Fruit fly (Drosophila melanogaster): ENCODE results near the gene ear.

The ear gene

dm6 chr3R:15339111-15339510 lies 18.6 kb downstream of the ear start:
- TF ChIP-seq CG6854 (GFP tag; optimal IDR thresholded peaks at IDR 0.05) (no peak), dac (GFP tag; optimal IDR thresholded peaks at IDR 0.05) (no peak), salr (GFP tag; optimal IDR thresholded peaks at IDR 0.05) (no peak), fd59A (GFP tag; optimal IDR thresholded peaks at IDR 0.05) (no peak), CG6276 (GFP tag; optimal IDR thresholded peaks at IDR 0.05) (no peak), Lpt (GFP tag; optimal IDR thresholded peaks at IDR 0.05) (no peak), Hr39 (GFP tag; optimal IDR thresholded peaks at IDR 0.05) (no peak), cyc (GFP tag; optimal IDR thresholded peaks at IDR 0.05) (no peak), dsx (GFP tag; optimal IDR thresholded peaks at IDR 0.05; ENCODE audit: poor library complexity, severe bottlenecking) (no peak), Smox (GFP tag; optimal IDR thresholded peaks at IDR 0.05) (no peak), eg (GFP tag; IDR thresholded peaks at IDR 0.05) (no peak), CG34406 (GFP tag; optimal IDR thresholded peaks at IDR 0.05) (no peak), Blimp-1 (GFP tag; optimal IDR thresholded peaks at IDR 0.05) (no peak)

- TF ChIP-seq CG34406 (GFP tag; optimal IDR thresholded peaks at IDR 0.05) (no peak), fd85E (GFP tag; optimal IDR thresholded peaks at IDR 0.05) (no peak), cyc (GFP tag; optimal IDR thresholded peaks at IDR 0.05) (no peak), esn (GFP tag; optimal IDR thresholded peaks at IDR 0.05) (peak; percentile 2)
Observed at dm6 chr3R:15340052-15340732, 19.6 kb downstream of the ear start, which contains the start of gene SerRS-m. Gene SerRS-m, plus strand, starts transcription at chr3R:15340667.

- TF ChIP-seq acj6 (GFP tag; optimal IDR thresholded peaks at IDR 0.05), result no peak
- peak; percentile 11 for TF ChIP-seq CG31627 (GFP tag; optimal IDR thresholded peaks at IDR 0.05)
- TF ChIP-seq eg (GFP tag; IDR thresholded peaks at IDR 0.05), result peak; percentile 51; the same call in 2 of the 3 replicates
- peak; percentile 57 for TF ChIP-seq CG15336 (GFP tag; IDR thresholded peaks at IDR 0.05)
- peak; percentile 71 for TF ChIP-seq svp (GFP tag)
- no peak for TF ChIP-seq Smox (GFP tag; optimal IDR thresholded peaks at IDR 0.05)
- TF ChIP-seq CG6163 (GFP tag; IDR thresholded peaks at IDR 0.05), result no peak
- no peak for TF ChIP-seq CG7368 (GFP tag; optimal IDR thresholded peaks at IDR 0.05)
- TF ChIP-seq achi (GFP tag; optimal IDR thresholded peaks at IDR 0.05), result no peak
- peak; percentile 21; the same call in 1 of the 2 replicates for TF ChIP-seq CG11294 (GFP tag; IDR thresholded peaks at IDR 0.05)
- peak; percentile 75 for TF ChIP-seq Blimp-1 (GFP tag; optimal IDR thresholded peaks at IDR 0.05)
- no peak for TF ChIP-seq Hr4 (GFP tag; optimal IDR thresholded peaks at IDR 0.05)
- peak; percentile 36; the same call in 1 of the 2 replicates for TF ChIP-seq Gug (GFP tag; IDR thresholded peaks at IDR 0.05)
- no peak for TF ChIP-seq vri (GFP tag; optimal IDR thresholded peaks at IDR 0.05)
- no peak for TF ChIP-seq CG10669 (GFP tag; optimal IDR thresholded peaks at IDR 0.05)
Observed at dm6 chr3R:15342432-15342925, 21.9 kb downstream of the ear start.

- TF ChIP-seq esn (GFP tag; optimal IDR thresholded peaks at IDR 0.05) (peak; percentile 89), Ets21C (GFP tag; optimal IDR thresholded peaks at IDR 0.05) (peak; percentile 55), dac (GFP tag; optimal IDR thresholded peaks at IDR 0.05) (peak; percentile 33), CG11294 (GFP tag; IDR thresholded peaks at IDR 0.05) (no peak; the same call in 1 of the 2 replicates), Lpt (GFP tag; optimal IDR thresholded peaks at IDR 0.05) (peak; percentile 29), CG3032 (tag; optimal IDR thresholded peaks at IDR 0.05) (peak; percentile 28), topi (GFP tag; optimal IDR thresholded peaks at IDR 0.05) (peak; percentile 82), lz (GFP tag; optimal IDR thresholded peaks at IDR 0.05) (peak; percentile 81), salr (GFP tag; optimal IDR thresholded peaks at IDR 0.05) (no peak), CG7368 (GFP tag; optimal IDR thresholded peaks at IDR 0.05) (peak; percentile 50), fd85E (GFP tag; optimal IDR thresholded peaks at IDR 0.05) (no peak), ss (GFP tag; optimal IDR thresholded peaks at IDR 0.05) (no peak), CG6276 (GFP tag; optimal IDR thresholded peaks at IDR 0.05) (no peak), CG11762 (GFP tag; optimal IDR thresholded peaks at IDR 0.05; ENCODE audit: insufficient read depth) (peak; percentile 46), CG10669 (GFP tag; optimal IDR thresholded peaks at IDR 0.05) (no peak), CG8632 (GFP tag; optimal IDR thresholded peaks at IDR 0.05) (peak; percentile 67), Hr38 (GFP tag; optimal IDR thresholded peaks at IDR 0.05) (no peak), Eip78C (GFP tag) (peak; percentile 95), Smox (GFP tag; optimal IDR thresholded peaks at IDR 0.05) (no peak), pdm3 (GFP tag; optimal IDR thresholded peaks at IDR 0.05) (no peak), fkh (GFP tag; optimal IDR thresholded peaks at IDR 0.05) (peak; percentile 79), spab (GFP tag; optimal IDR thresholded peaks at IDR 0.05) (no peak), acj6 (GFP tag; optimal IDR thresholded peaks at IDR 0.05) (peak; percentile 75), net (GFP tag; optimal IDR thresholded peaks at IDR 0.05) (peak; percentile 68), Gug (GFP tag; IDR thresholded peaks at IDR 0.05) (no peak), CG11902 (GFP tag; optimal IDR thresholded peaks at IDR 0.05) (peak; percentile 39), CG6854 (GFP tag; optimal IDR thresholded peaks at IDR 0.05) (peak; percentile 32)
Observed at dm6 chr3R:15342926-15343685, 22.6 kb downstream of the ear start, which contains the start of gene Nagk. Gene Nagk, minus strand, starts transcription at chr3R:15343256.
